Worm (Caenorhabditis elegans) whole organism, mixed stage, embryonic: Measurements from ENCODE around the gene F13E9.13.
A peak's percentile ranks its signal among the peaks of the same experiment; 100 is the strongest.

ENCODE experiments used
- M03D4.4 ChIP-seq: sonication (generic microtip); optimal IDR thresholded peaks from 2 replicates; lab custom pipeline; 2017; ENCODE audit warnings: mild to moderate bottlenecking, missing genetic modification characterization, missing compliant biosample characterization
- bed-3 ChIP-seq: fragments of 200-800 bp; sonication (Bioruptor generic); optimal IDR thresholded peaks from 3 replicates; lab custom pipeline; 2018; ENCODE audit warnings: mild to moderate bottlenecking, missing genetic modification characterization, moderate library complexity, missing compliant biosample characterization
- blmp-1 ChIP-seq: fragments of 150-350 bp; optimal IDR thresholded peaks from 2 replicates; lab custom pipeline; 2014; ENCODE audit warnings: missing biosample characterization, missing genetic modification characterization
- ceh-39 ChIP-seq: fragments of 150-350 bp; optimal IDR thresholded peaks from 2 replicates; lab custom pipeline; 2014; ENCODE audit warnings: missing biosample characterization, missing genetic modification characterization
- ceh-43 ChIP-seq: fragments of 200-800 bp; sonication (Bioruptor generic); optimal IDR thresholded peaks from 2 replicates; lab custom pipeline; 2018; ENCODE audit warnings: mild to moderate bottlenecking, missing genetic modification characterization, moderate library complexity, missing compliant biosample characterization
- ceh-83 ChIP-seq: fragments of 200-800 bp; sonication (Bioruptor generic); optimal IDR thresholded peaks from 2 replicates; lab custom pipeline; 2018; ENCODE audit warnings: mild to moderate bottlenecking, missing genetic modification characterization, missing compliant biosample characterization
- ces-1 ChIP-seq: fragments of 150-350 bp; optimal IDR thresholded peaks from 2 replicates; lab custom pipeline; 2014; ENCODE audit warnings: missing biosample characterization, missing genetic modification reagents, missing genetic modification characterization
- cnd-1 ChIP-seq: fragments of 200-800 bp; sonication (Bioruptor generic); optimal IDR thresholded peaks from 2 replicates; lab custom pipeline; 2018; ENCODE audit warnings: mild to moderate bottlenecking, missing genetic modification characterization, missing compliant biosample characterization
- drap-1 ChIP-seq: fragments of 200-800 bp; sonication (Bioruptor generic); optimal IDR thresholded peaks from 3 replicates; lab custom pipeline; 2018; ENCODE audit warnings: mild to moderate bottlenecking, missing genetic modification characterization, missing compliant biosample characterization
- elt-1 ChIP-seq: sonication (generic microtip); optimal IDR thresholded peaks from 2 replicates; lab custom pipeline; 2017; ENCODE audit warnings: missing genetic modification characterization, mild to moderate bottlenecking, missing compliant biosample characterization, antibody characterized with exemption, moderate library complexity, borderline replicate concordance; ENCODE audit not compliant: insufficient read depth
- elt-3 ChIP-seq: fragments of 150-350 bp; optimal IDR thresholded peaks from 2 replicates; lab custom pipeline; 2014; ENCODE audit warnings: missing biosample characterization, missing genetic modification characterization
- flh-1 ChIP-seq: fragments of 200-800 bp; sonication (Bioruptor generic); optimal IDR thresholded peaks from 2 replicates; lab custom pipeline; 2018; ENCODE audit warnings: mild to moderate bottlenecking, missing genetic modification characterization, moderate library complexity, missing compliant biosample characterization
- ham-2 ChIP-seq: fragments of 200-800 bp; sonication (Bioruptor generic); optimal IDR thresholded peaks from 2 replicates; lab custom pipeline; 2018; ENCODE audit warnings: mild to moderate bottlenecking, missing genetic modification characterization, missing compliant biosample characterization
- hlh-1 ChIP-seq: fragments of 150-350 bp; optimal IDR thresholded peaks from 2 replicates; lab custom pipeline; 2014; ENCODE audit warnings: missing biosample characterization, missing genetic modification reagents, missing genetic modification characterization
- lin-13 ChIP-seq: fragments of 150-350 bp; optimal IDR thresholded peaks from 2 replicates; lab custom pipeline; 2014; ENCODE audit warnings: missing biosample characterization, missing genetic modification characterization
- lin-32 ChIP-seq: fragments of 200-800 bp; sonication (Bioruptor generic); optimal IDR thresholded peaks from 2 replicates; lab custom pipeline; 2018; ENCODE audit warnings: mild to moderate bottlenecking, missing genetic modification characterization, missing compliant biosample characterization
- mab-5 ChIP-seq: fragments of 150-350 bp; optimal IDR thresholded peaks from 2 replicates; lab custom pipeline; 2014; ENCODE audit warnings: missing biosample characterization, missing genetic modification characterization
- mls-2 ChIP-seq: sonication (generic microtip); optimal IDR thresholded peaks from 2 replicates; lab custom pipeline; 2016; ENCODE audit warnings: mild to moderate bottlenecking, missing genetic modification characterization, moderate library complexity, missing compliant biosample characterization
- nhr-12 ChIP-seq: fragments of 150-350 bp; optimal IDR thresholded peaks from 2 replicates; lab custom pipeline; 2014; ENCODE audit warnings: missing biosample characterization, missing genetic modification characterization
- nhr-2 ChIP-seq: fragments of 150-350 bp; optimal IDR thresholded peaks from 2 replicates; lab custom pipeline; 2014; ENCODE audit warnings: missing biosample characterization, missing genetic modification characterization
- nhr-76 ChIP-seq: sonication (generic microtip); optimal IDR thresholded peaks from 2 replicates; lab custom pipeline; 2017; ENCODE audit warnings: missing biosample characterization, missing genetic modification characterization
- pha-4 ChIP-seq: fragments of 150-350 bp; optimal IDR thresholded peaks from 2 replicates; lab custom pipeline; 2018; ENCODE audit warnings: missing biosample characterization, missing genetic modification reagents, missing genetic modification characterization
- sem-2 ChIP-seq: fragments of 200-800 bp; sonication (Bioruptor generic); optimal IDR thresholded peaks from 2 replicates; lab custom pipeline; 2018; ENCODE audit warnings: mild to moderate bottlenecking, missing genetic modification characterization, missing compliant biosample characterization
- snpc-4 ChIP-seq: fragments of 150-350 bp; optimal IDR thresholded peaks from 2 replicates; lab custom pipeline; 2014; ENCODE audit warnings: missing biosample characterization, missing genetic modification characterization
- sptf-1 ChIP-seq: sonication (generic microtip); optimal IDR thresholded peaks from 2 replicates; lab custom pipeline; 2017; ENCODE audit warnings: mild to moderate bottlenecking, missing genetic modification characterization, moderate library complexity, missing compliant biosample characterization
- tbx-8 ChIP-seq: fragments of 200-800 bp; sonication (Bioruptor generic); optimal IDR thresholded peaks from 2 replicates; lab custom pipeline; 2018; ENCODE audit warnings: mild to moderate bottlenecking, missing genetic modification characterization, moderate library complexity, missing compliant biosample characterization
- unc-120 ChIP-seq: sonication (generic microtip); optimal IDR thresholded peaks from 2 replicates; lab custom pipeline; 2017; ENCODE audit warnings: missing genetic modification characterization, missing compliant biosample characterization; ENCODE audit not compliant: poor library complexity, severe bottlenecking
- unc-39 ChIP-seq: fragments of 150-350 bp; optimal IDR thresholded peaks from 2 replicates; lab custom pipeline; 2014; ENCODE audit warnings: missing biosample characterization, missing genetic modification characterization
- unc-62 ChIP-seq: fragments of 150-350 bp; optimal IDR thresholded peaks from 2 replicates; lab custom pipeline; 2014; ENCODE audit warnings: missing biosample characterization, missing genetic modification reagents, missing genetic modification characterization
- zip-8 ChIP-seq: fragments of 150-350 bp; optimal IDR thresholded peaks from 2 replicates; lab custom pipeline; 2014; ENCODE audit warnings: missing biosample characterization, missing genetic modification characterization
- ztf-11 ChIP-seq: fragments of 150-350 bp; optimal IDR thresholded peaks from 2 replicates; lab custom pipeline; 2014; ENCODE audit warnings: missing biosample characterization, missing genetic modification characterization

F13E9.13 gene

ce11 chrIV:10852403-10852802 lies 28.9 kb upstream of the F13E9.13 start:
- TF ChIP-seq hlh-1 = peak; percentile 77
- TF ChIP-seq nhr-2 (tag; lab: Kevin White, UChicago) = no peak
- no peak for TF ChIP-seq nhr-12 (tag; lab: Kevin White, UChicago)

- TF ChIP-seq snpc-4 (tag; lab: Kevin White, UChicago) (no peak), blmp-1 (tag; lab: Kevin White, UChicago) (no peak), ceh-39 (no peak), zip-8 (no peak), cnd-1 (tag; lab: Kevin White, UChicago) (no peak), ham-2 (GFP tag; lab: Kevin White, UChicago) (no peak), unc-120 (tag; lab: Kevin White, UChicago) (no peak), ceh-43 (GFP tag; lab: Kevin White, UChicago) (no peak), mab-5 (tag; lab: Kevin White, UChicago) (no peak), hlh-1 (no peak), lin-32 (GFP tag; lab: Kevin White, UChicago) (no peak), bed-3 (GFP tag; lab: Kevin White, UChicago) (no peak), pha-4 (tag; lab: Kevin White, UChicago) (no peak), M03D4.4 (tag; lab: Kevin White, UChicago) (no peak), elt-3 (tag; lab: Kevin White, UChicago) (no peak), unc-39 (no peak)
These were observed 27.3 kb upstream of the F13E9.13 start for ce11 chrIV:10854042-10854441.

- TF ChIP-seq mls-2 (tag; lab: Kevin White, UChicago) = no peak
- TF ChIP-seq mab-5 (tag; lab: Kevin White, UChicago) = no peak
- no peak for TF ChIP-seq unc-120 (tag; lab: Kevin White, UChicago)
- no peak for TF ChIP-seq nhr-12 (tag; lab: Kevin White, UChicago)
- no peak for TF ChIP-seq flh-1
- no peak for TF ChIP-seq snpc-4 (tag; lab: Kevin White, UChicago)
- no peak for TF ChIP-seq nhr-2 (tag; lab: Kevin White, UChicago)
- no peak for TF ChIP-seq ceh-83 (GFP tag; lab: Kevin White, UChicago)
- no peak for TF ChIP-seq elt-3 (tag; lab: Kevin White, UChicago)
- TF ChIP-seq tbx-8 (GFP tag; lab: Kevin White, UChicago) = no peak
- TF ChIP-seq zip-8 = no peak
- no peak for TF ChIP-seq bed-3 (GFP tag; lab: Kevin White, UChicago)
- no peak for TF ChIP-seq hlh-1
- TF ChIP-seq sem-2 (GFP tag; lab: Kevin White, UChicago) = no peak
- no peak for TF ChIP-seq sptf-1 (tag; lab: Kevin White, UChicago)
- TF ChIP-seq unc-62 (GFP tag; lab: Kevin White, UChicago) = no peak
- no peak for TF ChIP-seq ces-1 (GFP tag; lab: Kevin White, UChicago)
- no peak for TF ChIP-seq unc-39
These were observed 26.3 kb upstream of the F13E9.13 start, which contains the start of gene T11G6.3 for ce11 chrIV:10855049-10855448. Gene T11G6.3, minus strand, starts transcription at chrIV:10855237.

ce11 chrIV:10855946-10856345 lies 25.4 kb upstream of the F13E9.13 start:
- TF ChIP-seq tbx-8 (GFP tag; lab: Kevin White, UChicago) (no peak), ceh-43 (GFP tag; lab: Kevin White, UChicago) (no peak), unc-39 (no peak), blmp-1 (tag; lab: Kevin White, UChicago) (no peak), pha-4 (tag; lab: Kevin White, UChicago) (no peak), lin-32 (GFP tag; lab: Kevin White, UChicago) (no peak), nhr-76 (tag; lab: Kevin White, UChicago) (no peak), flh-1 (no peak), mls-2 (tag; lab: Kevin White, UChicago) (no peak), bed-3 (GFP tag; lab: Kevin White, UChicago) (no peak), elt-1 (tag; lab: Kevin White, UChicago) (no peak), unc-120 (tag; lab: Kevin White, UChicago) (no peak), ztf-11 (tag; lab: Kevin White, UChicago) (no peak), ceh-39 (no peak), drap-1 (no peak), ham-2 (GFP tag; lab: Kevin White, UChicago) (no peak), cnd-1 (tag; lab: Kevin White, UChicago) (no peak), lin-13 (tag; lab: Kevin White, UChicago) (no peak)
